Fruit fly (Drosophila melanogaster) whole organism, pupa: ENCODE measurements around the gene CG18428.
A peak's percentile ranks its signal among the peaks of the same experiment; 100 is the strongest.

Experiments used
- CG10348 ChIP-seq: fragments of 200-800 bp; sonication (Bioruptor generic); IDR thresholded peaks from 2 replicates; pipeline ENCODE4 v1.3.6; 2022; ENCODE audit warnings: missing biosample characterization, missing genetic modification characterization
- CG12605 ChIP-seq: fragments of 200-800 bp; sonication (Bioruptor generic); IDR thresholded peaks from 2 replicates; pipeline ENCODE4 v1.3.6; 2022; ENCODE audit warnings: missing biosample characterization, missing genetic modification characterization
- CG14655 ChIP-seq: fragments of 200-800 bp; sonication (Bioruptor generic); optimal IDR thresholded peaks from 3 replicates; lab custom pipeline; 2017; ENCODE audit warnings: mild to moderate bottlenecking, missing biosample characterization, missing genetic modification reagents, missing genetic modification characterization
- CG15710 ChIP-seq: fragments of 200-800 bp; sonication (Bioruptor generic); optimal IDR thresholded peaks from 2 replicates; lab custom pipeline; 2018; ENCODE audit warnings: missing biosample characterization, mild to moderate bottlenecking, missing genetic modification characterization, moderate library complexity
- CG32121 ChIP-seq: fragments of 200-800 bp; sonication (Bioruptor generic); IDR thresholded peaks from 2 replicates; pipeline ENCODE4 v1.3.6; 2022; ENCODE audit warnings: missing biosample characterization, missing genetic modification characterization
- CG34367 ChIP-seq: fragments of 200-800 bp; sonication (Bioruptor generic); optimal IDR thresholded peaks from 2 replicates; lab custom pipeline; 2018; ENCODE audit warnings: missing biosample characterization, mild to moderate bottlenecking, missing genetic modification characterization
- CG4496 ChIP-seq: fragments of 200-800 bp; sonication (Bioruptor generic); IDR thresholded peaks from 3 replicates; pipeline ENCODE4 v1.3.6; 2022; ENCODE audit warnings: missing biosample characterization, missing genetic modification characterization
- CG9948 ChIP-seq: fragments of 200-800 bp; sonication (Bioruptor generic); optimal IDR thresholded peaks from 2 replicates; lab custom pipeline; 2018; ENCODE audit warnings: missing biosample characterization, mild to moderate bottlenecking, missing genetic modification characterization, moderate library complexity
- D1 ChIP-seq: fragments of 200-800 bp; sonication (Bioruptor generic); optimal IDR thresholded peaks from 2 replicates; lab custom pipeline; 2018; ENCODE audit warnings: missing biosample characterization, mild to moderate bottlenecking, missing genetic modification characterization, moderate library complexity
- Ets98B ChIP-seq: fragments of 200-800 bp; sonication (Bioruptor generic); IDR thresholded peaks from 2 replicates; pipeline ENCODE4 v1.3.6; 2022; ENCODE audit warnings: missing biosample characterization, missing genetic modification characterization
- Pif1B ChIP-seq: fragments of 200-800 bp; sonication (Bioruptor generic); optimal IDR thresholded peaks from 3 replicates; lab custom pipeline; 2016; ENCODE audit warnings: missing biosample characterization, missing genetic modification characterization
- fd96Ca ChIP-seq: fragments of 200-800 bp; sonication (Bioruptor generic); IDR thresholded peaks from 3 replicates; pipeline ENCODE4 v1.3.6; 2022; ENCODE audit warnings: missing biosample characterization, missing genetic modification characterization

DNA sequence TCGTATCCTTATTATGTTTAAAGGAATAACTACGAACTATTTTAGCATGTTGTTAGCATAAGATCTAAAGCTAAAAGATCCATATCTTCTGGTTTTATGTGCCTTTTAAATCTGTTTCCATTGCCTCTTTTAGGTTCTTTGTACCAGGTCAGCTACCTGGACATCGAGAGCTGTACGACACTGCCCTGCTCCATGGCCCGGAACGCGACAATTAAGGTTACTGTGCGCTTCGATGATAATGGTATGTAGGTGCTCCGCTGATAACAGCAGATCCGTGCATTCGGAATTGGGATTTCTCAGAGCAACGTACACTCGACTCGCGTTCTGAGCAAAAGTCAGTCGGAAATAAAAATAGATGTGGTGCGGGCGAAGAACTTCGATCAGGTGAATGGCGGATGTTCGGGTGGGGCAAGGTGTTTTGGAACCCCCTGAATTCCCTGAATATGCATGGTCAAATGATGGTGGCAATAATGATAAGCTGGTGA, 30.6 kb downstream of the CG18428 start:
- TF ChIP-seq CG14655 (GFP tag; lab: Kevin White, UChicago) = no peak
- 0 out of 3 replicates have a peak, but pooled peaks have one; percentile 16 for TF ChIP-seq CG4496 (GFP tag; lab: Robert Waterston, UW)
- no peak for TF ChIP-seq CG10348 (GFP tag; lab: Robert Waterston, UW)
- no peak for TF ChIP-seq fd96Ca (GFP tag; lab: Robert Waterston, UW)
- no peak for TF ChIP-seq Ets98B (GFP tag; lab: Robert Waterston, UW)
- no peak for TF ChIP-seq CG15710 (tag; lab: Kevin White, UChicago)
- no peak for TF ChIP-seq Pif1B (GFP tag; lab: Kevin White, UChicago)
- no peak for TF ChIP-seq D1 (tag; lab: Kevin White, UChicago)
- no peak for TF ChIP-seq CG32121 (GFP tag; lab: Robert Waterston, UW)
- no peak for TF ChIP-seq CG9948 (tag; lab: Kevin White, UChicago)
- TF ChIP-seq CG34367 (tag; lab: Kevin White, UChicago) = no peak
- TF ChIP-seq CG12605 = no peak
